Worm (Caenorhabditis elegans) whole organism, midembryonic: ENCODE data around the gene clec-255.

Experiments used
- flt-1 ChIP-seq: fragments of 200-800 bp; sonication (Bioruptor generic); IDR thresholded peaks from 2 replicates; pipeline ENCODE4 v1.3.6; 2022; ENCODE audit warnings: missing genetic modification characterization, missing compliant biosample characterization
- ztf-29 ChIP-seq: fragments of 200-800 bp; sonication (Bioruptor generic); IDR thresholded peaks from 2 replicates; pipeline ENCODE4 v1.3.6; 2022; ENCODE audit warnings: missing genetic modification reagents, missing genetic modification characterization, missing compliant biosample characterization

DNA sequence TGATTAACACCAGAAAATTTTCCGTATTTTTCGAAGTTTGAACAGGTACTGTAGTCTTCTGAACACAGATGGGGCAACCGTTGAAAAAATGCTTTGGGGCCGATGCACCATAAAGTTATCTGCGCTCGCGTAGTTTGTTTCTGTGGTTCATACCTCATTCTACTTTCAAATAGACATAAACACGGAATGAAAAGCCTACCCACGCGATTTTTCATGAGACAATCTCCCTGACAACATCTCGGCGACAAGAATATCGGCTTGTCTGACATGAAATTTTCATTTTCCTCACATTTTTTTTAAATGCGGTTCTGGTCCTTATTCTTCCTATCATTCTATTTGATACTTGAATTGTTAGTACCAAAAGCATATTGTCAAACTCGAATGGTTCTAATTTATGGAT is 2.2 kb upstream of the clec-255 start, which contains the start of gene clec-257:
- TF ChIP-seq flt-1 (GFP tag; lab: Robert Waterston, UW) (no peak), ztf-29 (no peak)
